Worm (Caenorhabditis elegans) whole organism, L4 larva: ENCODE measurements around the gene ins-19.

Experiments
- F26F4.8 ChIP-seq: fragments of 200-800 bp; sonication (Bioruptor generic); conservative IDR thresholded peaks from 2 replicates; pipeline ENCODE4 v1.3.6; 2022; ENCODE audit warnings: missing genetic modification characterization, missing compliant biosample characterization
- F49E8.2 ChIP-seq: sonication (generic microtip); optimal IDR thresholded peaks from 2 replicates; lab custom pipeline; 2016; ENCODE audit warnings: missing compliant biosample characterization, mild to moderate bottlenecking, missing genetic modification characterization, borderline replicate concordance
- Y48G9A.11 ChIP-seq: fragments of 200-800 bp; sonication (Bioruptor generic); IDR thresholded peaks from 2 replicates; pipeline ENCODE4 v1.3.6; 2022; ENCODE audit warnings: missing genetic modification reagents, missing genetic modification characterization, missing compliant biosample characterization
- Y75B8A.6 ChIP-seq: fragments of 200-800 bp; sonication (Bioruptor generic); IDR thresholded peaks from 2 replicates; pipeline ENCODE4 v1.3.6; 2022; ENCODE audit warnings: missing genetic modification reagents, missing genetic modification characterization, missing compliant biosample characterization
- aha-1 ChIP-seq: fragments of 150-350 bp; peaks from one replicate; lab custom pipeline; 2014; ENCODE audit warnings: missing biosample characterization, missing genetic modification characterization
- ceh-20 ChIP-seq: fragments of 200-800 bp; sonication (Bioruptor generic); IDR thresholded peaks from 2 replicates; pipeline ENCODE4 v1.3.6; 2022; ENCODE audit warnings: missing genetic modification reagents, missing genetic modification characterization, missing compliant biosample characterization
- ceh-32 ChIP-seq: sonication (generic microtip); optimal IDR thresholded peaks from 2 replicates; lab custom pipeline; 2016; ENCODE audit warnings: mild to moderate bottlenecking, missing genetic modification characterization, missing compliant biosample characterization; ENCODE audit not compliant: poor library complexity
- dmd-6 ChIP-seq: fragments of 200-800 bp; sonication (Bioruptor generic); IDR thresholded peaks from 2 replicates; pipeline ENCODE4 v1.3.6; 2022; ENCODE audit warnings: missing genetic modification reagents, missing genetic modification characterization, missing compliant biosample characterization
- dpl-1 ChIP-seq: fragments of 150-350 bp; optimal IDR thresholded peaks from 2 replicates; lab custom pipeline; 2014; ENCODE audit warnings: missing biosample characterization, missing genetic modification reagents, missing genetic modification characterization
- dve-1 ChIP-seq: sonication (generic microtip); optimal IDR thresholded peaks from 2 replicates; lab custom pipeline; 2017; ENCODE audit warnings: antibody characterized with exemption, mild to moderate bottlenecking, missing genetic modification characterization, missing compliant biosample characterization; ENCODE audit not compliant: insufficient read depth
- egl-27 ChIP-seq: sonication (generic microtip); optimal IDR thresholded peaks from 3 replicates; lab custom pipeline; 2017; ENCODE audit warnings: missing biosample characterization, missing genetic modification reagents, missing genetic modification characterization
- hlh-11 ChIP-seq: fragments of 200-800 bp; sonication (Bioruptor generic); optimal IDR thresholded peaks from 2 replicates; lab custom pipeline; 2018; ENCODE audit warnings: mild to moderate bottlenecking, missing genetic modification characterization, missing compliant biosample characterization
- hmg-1.1 ChIP-seq: fragments of 200-800 bp; sonication (Bioruptor generic); IDR thresholded peaks from 2 replicates; pipeline ENCODE4 v1.3.6; 2022; ENCODE audit warnings: missing genetic modification reagents, missing genetic modification characterization, missing compliant biosample characterization
- lin-13 ChIP-seq: fragments of 150-350 bp; optimal IDR thresholded peaks from 2 replicates; lab custom pipeline; 2014; ENCODE audit warnings: missing biosample characterization, missing genetic modification reagents, missing genetic modification characterization
- lin-15B ChIP-seq: fragments of 150-350 bp; sonication (generic microtip); optimal IDR thresholded peaks from 3 replicates; lab custom pipeline; 2014; ENCODE audit warnings: missing biosample characterization, missing genetic modification characterization
- lin-39 ChIP-seq: fragments of 150-350 bp; optimal IDR thresholded peaks from 2 replicates; lab custom pipeline; 2014; ENCODE audit warnings: missing biosample characterization, missing genetic modification reagents, missing genetic modification characterization
- lsy-2 ChIP-seq, 2 experiments: fragments of 150-350 bp in 1 of 2; sonication (generic microtip) in 1 of 2; optimal IDR thresholded peaks; 2 replicates each; lab custom pipeline; 2014 to 2017; ENCODE audit warnings: missing biosample characterization in 2 of 2, missing genetic modification characterization in 2 of 2
- madf-5 ChIP-seq, 2 experiments: fragments of 200-800 bp; sonication (Bioruptor generic); IDR thresholded peaks; 2 replicates each; pipeline ENCODE4 v1.3.6; 2022; ENCODE audit warnings: missing compliant biosample characterization in 2 of 2, missing genetic modification characterization in 2 of 2
- madf-9 ChIP-seq: fragments of 200-800 bp; sonication (Bioruptor generic); conservative IDR thresholded peaks from 2 replicates; pipeline ENCODE4 v1.3.6; 2022; ENCODE audit warnings: missing genetic modification reagents, missing genetic modification characterization, missing compliant biosample characterization
- mdl-1 ChIP-seq, 2 experiments: fragments of 150-350 bp in 1 of 2; sonication (generic microtip) in 1 of 2; optimal IDR thresholded peaks; 2 replicates each; lab custom pipeline; 2014 to 2017; ENCODE audit warnings: missing biosample characterization in 2 of 2, missing genetic modification characterization in 2 of 2
- mep-1 ChIP-seq: fragments of 150-350 bp; sonication (generic microtip); optimal IDR thresholded peaks from 3 replicates; lab custom pipeline; 2014; ENCODE audit warnings: missing biosample characterization, missing genetic modification characterization
- mes-2 ChIP-seq: sonication (generic microtip); optimal IDR thresholded peaks from 2 replicates; lab custom pipeline; 2016; ENCODE audit warnings: missing genotype, mild to moderate bottlenecking, missing genetic modification characterization, missing compliant biosample characterization; ENCODE audit not compliant: poor library complexity, severe bottlenecking
- mxl-2 ChIP-seq: fragments of 200-800 bp; sonication (Bioruptor generic); conservative IDR thresholded peaks from 2 replicates; pipeline ENCODE4 v1.3.6; 2022; ENCODE audit warnings: missing genetic modification reagents, missing genetic modification characterization, missing compliant biosample characterization
- nhr-10 ChIP-seq: fragments of 150-350 bp; optimal IDR thresholded peaks from 2 replicates; lab custom pipeline; 2014; ENCODE audit warnings: missing biosample characterization, missing genetic modification characterization
- nhr-111 ChIP-seq: fragments of 200-800 bp; sonication (Bioruptor generic); optimal IDR thresholded peaks from 2 replicates; lab custom pipeline; 2018; ENCODE audit warnings: mild to moderate bottlenecking, missing genetic modification characterization, missing compliant biosample characterization
- nhr-237 ChIP-seq: sonication (generic microtip); optimal IDR thresholded peaks from 2 replicates; lab custom pipeline; 2017; ENCODE audit warnings: missing biosample characterization, missing genetic modification characterization
- nhr-25 ChIP-seq: sonication (generic microtip); optimal IDR thresholded peaks from 2 replicates; lab custom pipeline; 2017; ENCODE audit warnings: missing genetic modification characterization, mild to moderate bottlenecking, missing compliant biosample characterization, antibody characterized with exemption, moderate library complexity, borderline replicate concordance; ENCODE audit not compliant: insufficient read depth
- php-3 ChIP-seq: fragments of 200-800 bp; sonication (Bioruptor generic); IDR thresholded peaks from 2 replicates; pipeline ENCODE4 v1.3.6; 2022; ENCODE audit warnings: missing genetic modification reagents, missing genetic modification characterization, missing compliant biosample characterization
- skn-1 ChIP-seq: fragments of 150-350 bp; optimal IDR thresholded peaks from 2 replicates; lab custom pipeline; 2014; ENCODE audit warnings: missing biosample characterization, missing genetic modification characterization
- unc-130 ChIP-seq: sonication (generic microtip); optimal IDR thresholded peaks from 2 replicates; lab custom pipeline; 2016; ENCODE audit warnings: missing genetic modification reagents, missing genetic modification characterization, missing compliant biosample characterization
- unc-39 ChIP-seq: sonication (generic microtip); optimal IDR thresholded peaks from 2 replicates; lab custom pipeline; 2017; ENCODE audit warnings: missing biosample characterization, missing genetic modification characterization
- unc-62 ChIP-seq, 3 experiments: fragments of 150-350 bp in 1 of 3; sonication (generic microtip); optimal IDR thresholded peaks in 2 of 3; peaks in 1 of 3; 1 replicate in 1 of 3; 2 replicates in 2 of 3; lab custom pipeline; 2014 to 2017; ENCODE audit warnings: missing biosample characterization in 3 of 3, missing genetic modification characterization in 3 of 3, missing genetic modification reagents in 3 of 3, missing genotype in 1 of 3
- vab-7 ChIP-seq: fragments of 200-800 bp; sonication (Bioruptor generic); IDR thresholded peaks from 2 replicates; pipeline ENCODE4 v1.3.6; 2022; ENCODE audit warnings: missing genetic modification reagents, missing genetic modification characterization, missing compliant biosample characterization
- zfp-2 ChIP-seq: sonication (generic microtip); optimal IDR thresholded peaks from 2 replicates; lab custom pipeline; 2016; ENCODE audit warnings: mild to moderate bottlenecking, missing genetic modification characterization, missing compliant biosample characterization
- zip-2 ChIP-seq: fragments of 150-350 bp; optimal IDR thresholded peaks from 2 replicates; lab custom pipeline; 2014; ENCODE audit warnings: missing biosample characterization, missing genetic modification characterization
- ztf-11 ChIP-seq: fragments of 150-350 bp; optimal IDR thresholded peaks from 2 replicates; lab custom pipeline; 2014; ENCODE audit warnings: missing biosample characterization, missing genetic modification characterization
- ztf-7 ChIP-seq: fragments of 150-350 bp; optimal IDR thresholded peaks from 2 replicates; lab custom pipeline; 2014; ENCODE audit warnings: missing biosample characterization, missing genetic modification characterization

The ins-19 gene

DNA sequence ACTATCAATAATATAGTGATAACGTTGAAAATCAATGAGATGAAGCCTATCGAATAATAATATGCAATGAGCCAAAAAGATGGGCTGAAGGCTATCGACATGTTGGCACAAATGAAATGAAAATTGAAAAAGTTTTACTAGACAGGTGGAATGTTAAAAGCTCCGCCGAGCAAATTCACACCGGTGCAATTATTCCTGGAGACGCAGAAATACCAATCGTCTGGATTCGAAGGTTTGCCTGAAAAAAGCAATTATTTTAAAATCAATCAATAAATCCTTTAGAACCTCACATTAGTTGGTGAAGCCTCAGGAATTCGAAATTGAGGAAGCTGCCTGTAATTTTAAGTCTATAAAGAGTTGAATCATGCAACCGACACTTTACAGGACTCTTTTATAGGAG, 28.1 kb upstream of the ins-19 start, which contains the start of gene sri-32:
TSS of gene sri-32 (minus strand) at position 101 of the 400 bp plus-strand sequence.
- TF ChIP-seq nhr-111 (GFP tag; lab: Kevin White, UChicago) = no peak
- no peak for TF ChIP-seq dmd-6
- TF ChIP-seq F26F4.8 = no peak
- TF ChIP-seq mdl-1 (tag; optimal IDR thresholded peaks at IDR 0.05; lab: Kevin White, UChicago) = no peak
- TF ChIP-seq ztf-7 = no peak
- TF ChIP-seq hlh-11 = no peak
- no peak for TF ChIP-seq madf-9 (GFP tag; lab: Robert Waterston, UW)
- TF ChIP-seq ceh-32 (tag; lab: Kevin White, UChicago) = no peak
- TF ChIP-seq hmg-1.1 = no peak
- TF ChIP-seq lin-13 = no peak
- no peak for TF ChIP-seq mes-2 (tag; lab: Kevin White, UChicago)
- TF ChIP-seq php-3 (GFP tag; lab: Robert Waterston, UW) = no peak

ce11 chrII:3151615-3152014, 25.4 kb upstream of the ins-19 start, which contains the start of the genes T10D4.14 and T10D4.19:
Gene T10D4.14, minus strand, starts transcription at chrII:3151715.
Gene T10D4.19, plus strand, starts transcription at chrII:3151918.
- TF ChIP-seq dve-1 (tag; lab: Kevin White, UChicago) (no peak), zfp-2 (tag; lab: Kevin White, UChicago) (no peak), dmd-6 (no peak), unc-62 (GFP tag; optimal IDR thresholded peaks at IDR 0.05 in 1 of 2; lab: Kevin White, UChicago) (no peak), unc-62 (tag; optimal IDR thresholded peaks at IDR 0.05; lab: Kevin White, UChicago) (no peak), madf-5 (GFP tag; IDR thresholded peaks at IDR 0.05; lab: Robert Waterston, UW) (no peak), nhr-25 (no peak), mep-1 (tag; lab: Kevin White, UChicago) (no peak), F49E8.2 (tag; lab: Kevin White, UChicago) (no peak), unc-39 (tag; lab: Kevin White, UChicago) (no peak), Y75B8A.6 (GFP tag; lab: Robert Waterston, UW) (no peak), mxl-2 (GFP tag; lab: Robert Waterston, UW) (no peak), unc-130 (GFP tag; lab: Kevin White, UChicago) (no peak), vab-7 (GFP tag; lab: Robert Waterston, UW) (no peak), ztf-11 (tag; lab: Kevin White, UChicago) (no peak), lin-15B (tag; lab: Kevin White, UChicago) (no peak), Y48G9A.11 (no peak), zip-2 (no peak), lsy-2 (tag; optimal IDR thresholded peaks at IDR 0.05; lab: Kevin White, UChicago) (no peak)

DNA sequence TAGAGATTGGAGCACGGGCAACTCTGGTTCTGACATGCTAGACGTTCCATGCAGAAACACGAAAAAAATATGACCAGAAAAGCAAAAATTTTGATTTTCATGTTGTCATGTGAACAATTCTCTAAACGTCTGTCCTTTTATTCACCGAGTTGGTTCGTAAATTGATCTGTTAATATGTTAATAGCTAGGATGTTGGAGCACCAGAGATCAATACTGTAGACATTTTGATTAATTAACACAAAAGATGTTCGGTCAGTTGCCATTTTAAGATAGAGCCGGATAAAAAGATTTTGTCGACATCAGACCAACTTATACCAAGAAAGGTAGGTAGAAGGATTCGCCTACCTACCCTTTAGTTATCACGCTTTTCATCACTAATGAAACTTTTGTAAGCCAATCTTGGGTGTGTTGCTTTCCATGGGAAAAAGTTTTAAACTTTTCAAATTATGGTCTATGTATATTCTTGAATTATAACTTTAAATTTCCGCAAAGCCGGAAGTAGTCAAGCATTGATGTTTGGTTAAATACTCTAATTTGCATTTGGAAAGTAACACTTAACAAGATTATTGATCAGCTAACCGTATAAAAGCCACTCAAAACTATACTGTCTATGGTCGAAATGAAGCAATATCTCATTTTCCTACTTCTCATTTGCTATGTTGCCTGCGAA, 23.4 kb upstream of the ins-19 start, which contains the start of the genes T10D4.11 and T10D4.1:
TSS of gene T10D4.11 (minus strand) at position 101 of the 670 bp plus-strand sequence.
TSS of gene T10D4.1 (plus strand) at position 620 of the 670 bp plus-strand sequence.
- peak; percentile 3 for TF ChIP-seq aha-1 (tag; lab: Kevin White, UChicago)
- TF ChIP-seq ceh-20 (GFP tag; lab: Robert Waterston, UW) = no peak
- TF ChIP-seq lin-39 (tag; lab: Kevin White, UChicago) = no peak
- TF ChIP-seq unc-39 (tag; lab: Kevin White, UChicago) = no peak
- no peak for TF ChIP-seq nhr-10 (tag; lab: Kevin White, UChicago)

DNA sequence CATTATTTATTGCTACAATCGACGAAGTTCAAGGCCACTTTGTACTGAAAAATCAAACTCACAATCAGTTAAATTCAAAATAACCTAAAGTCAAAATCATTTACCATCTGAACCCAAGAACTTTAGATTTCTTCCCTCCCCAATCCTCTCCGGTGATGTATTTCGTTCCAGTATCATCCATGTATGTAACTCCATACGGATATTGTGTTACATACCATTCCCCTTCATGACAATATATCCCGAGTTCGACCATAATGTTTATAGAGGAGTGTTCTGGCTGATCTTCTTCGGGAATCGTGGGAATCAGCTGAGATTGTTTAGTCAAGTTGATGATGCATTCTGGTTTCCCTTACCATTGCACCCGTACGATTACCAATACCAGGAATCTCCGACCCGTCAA, 22.2 kb upstream of the ins-19 start:
- TF ChIP-seq madf-5 (GFP tag; IDR thresholded peaks at IDR 0.05; lab: Robert Waterston, UW) (no peak), dpl-1 (no peak), skn-1 (tag; lab: Kevin White, UChicago) (no peak), unc-62 (GFP tag; optimal IDR thresholded peaks at IDR 0.05 in 1 of 2; lab: Kevin White, UChicago) (peak in 1 of 2 experiments; percentile 92), unc-62 (tag; optimal IDR thresholded peaks at IDR 0.05; lab: Kevin White, UChicago) (no peak), nhr-25 (no peak), nhr-237 (tag; lab: Kevin White, UChicago) (no peak), egl-27 (tag; lab: Kevin White, UChicago) (no peak)
- TF ChIP-seq, all 104 proteins: peak for 1
